Worm (Caenorhabditis elegans): ENCODE data around the gene pck-1.

pck-1 gene

ce11 chrIII:33257-33656 is 32.8 kb downstream of the pck-1 start:
- TF ChIP-seq T22C8.4 (GFP tag; IDR thresholded peaks at IDR 0.05) (no peak), ref-1 (GFP tag; conservative IDR thresholded peaks at IDR 0.05) (no peak), tab-1 (GFP tag; IDR thresholded peaks at IDR 0.05) (no peak), flt-1 (GFP tag; IDR thresholded peaks at IDR 0.05) (no peak), cog-1 (tag; optimal IDR thresholded peaks at IDR 0.05) (no peak), med-1 (GFP tag; optimal IDR thresholded peaks at IDR 0.05; ENCODE audit: insufficient read depth) (no peak), klf-2 (GFP tag; conservative IDR thresholded peaks at IDR 0.05) (no peak), ztf-29 (GFP tag; IDR thresholded peaks at IDR 0.05) (no peak), ztf-23 (GFP tag; IDR thresholded peaks at IDR 0.05) (no peak)

- no peak for TF ChIP-seq T22C8.4 (GFP tag; IDR thresholded peaks at IDR 0.05)
These were observed 34.5 kb downstream of the pck-1 start for ce11 chrIII:31600-31999.

- TF ChIP-seq flt-1 (GFP tag; IDR thresholded peaks at IDR 0.05), result no peak
- TF ChIP-seq cog-1 (tag; optimal IDR thresholded peaks at IDR 0.05), result no peak
- TF ChIP-seq T22C8.4 (GFP tag; IDR thresholded peaks at IDR 0.05), result no peak
- no peak for TF ChIP-seq tab-1 (GFP tag; IDR thresholded peaks at IDR 0.05)
- TF ChIP-seq ref-1 (GFP tag; conservative IDR thresholded peaks at IDR 0.05), result no peak
- TF ChIP-seq med-1 (GFP tag; optimal IDR thresholded peaks at IDR 0.05; ENCODE audit: insufficient read depth), result no peak
- TF ChIP-seq ztf-29 (GFP tag; IDR thresholded peaks at IDR 0.05), result no peak
- no peak for TF ChIP-seq ztf-23 (GFP tag; IDR thresholded peaks at IDR 0.05)
- no peak for TF ChIP-seq klf-2 (GFP tag; conservative IDR thresholded peaks at IDR 0.05)
These were observed 35.7 kb downstream of the pck-1 start for ce11 chrIII:30399-30798.

- no peak for TF ChIP-seq ztf-23 (GFP tag; IDR thresholded peaks at IDR 0.05)
- TF ChIP-seq cog-1 (tag; optimal IDR thresholded peaks at IDR 0.05), result no peak
- no peak for TF ChIP-seq flt-1 (GFP tag; IDR thresholded peaks at IDR 0.05)
- TF ChIP-seq ref-1 (GFP tag; conservative IDR thresholded peaks at IDR 0.05), result no peak
- no peak for TF ChIP-seq med-1 (GFP tag; optimal IDR thresholded peaks at IDR 0.05; ENCODE audit: insufficient read depth)
- TF ChIP-seq T22C8.4 (GFP tag; IDR thresholded peaks at IDR 0.05), result no peak
These were observed 36.4 kb downstream of the pck-1 start for ce11 chrIII:29626-30025.

ce11 chrIII:28841-29240 is 37.2 kb downstream of the pck-1 start:
- TF ChIP-seq cog-1 (tag; optimal IDR thresholded peaks at IDR 0.05), result no peak
- no peak for TF ChIP-seq tab-1 (GFP tag; IDR thresholded peaks at IDR 0.05)
- no peak for TF ChIP-seq ztf-23 (GFP tag; IDR thresholded peaks at IDR 0.05)
- TF ChIP-seq flt-1 (GFP tag; IDR thresholded peaks at IDR 0.05), result no peak
- no peak for TF ChIP-seq ref-1 (GFP tag; conservative IDR thresholded peaks at IDR 0.05)
- TF ChIP-seq T22C8.4 (GFP tag; IDR thresholded peaks at IDR 0.05), result no peak
- no peak for TF ChIP-seq klf-2 (GFP tag; conservative IDR thresholded peaks at IDR 0.05)
- no peak for TF ChIP-seq med-1 (GFP tag; optimal IDR thresholded peaks at IDR 0.05; ENCODE audit: insufficient read depth)
- TF ChIP-seq ztf-29 (GFP tag; IDR thresholded peaks at IDR 0.05), result no peak

ce11 chrIII:27341-27947 is 38.6 kb downstream of the pck-1 start:
- TF ChIP-seq cog-1 (tag; optimal IDR thresholded peaks at IDR 0.05), result no peak
- no peak for TF ChIP-seq ztf-23 (GFP tag; IDR thresholded peaks at IDR 0.05)
- TF ChIP-seq med-1 (GFP tag; optimal IDR thresholded peaks at IDR 0.05; ENCODE audit: insufficient read depth), result no peak
- TF ChIP-seq tab-1 (GFP tag; IDR thresholded peaks at IDR 0.05), result no peak
- TF ChIP-seq flt-1 (GFP tag; IDR thresholded peaks at IDR 0.05), result no peak
- TF ChIP-seq T22C8.4 (GFP tag; IDR thresholded peaks at IDR 0.05), result no peak
- no peak for TF ChIP-seq klf-2 (GFP tag; conservative IDR thresholded peaks at IDR 0.05)

ce11 chrIII:25582-25996 is 40.5 kb downstream of the pck-1 start:
- TF ChIP-seq cog-1 (tag; optimal IDR thresholded peaks at IDR 0.05) (no peak), T22C8.4 (GFP tag; IDR thresholded peaks at IDR 0.05) (peak; percentile 54; the same call in 1 of the 2 replicates), klf-2 (GFP tag; conservative IDR thresholded peaks at IDR 0.05) (0 out of 2 replicates have a peak, but pooled peaks have one; percentile 16), flt-1 (GFP tag; IDR thresholded peaks at IDR 0.05) (no peak)

ce11 chrIII:23862-24261 is 42.2 kb downstream of the pck-1 start, which contains the start of gene H10E21.5:
H10E21.5 (minus strand) TSS chrIII:23962.
- TF ChIP-seq T22C8.4 (GFP tag; IDR thresholded peaks at IDR 0.05), result no peak
- no peak for TF ChIP-seq cog-1 (tag; optimal IDR thresholded peaks at IDR 0.05)
- TF ChIP-seq ztf-23 (GFP tag; IDR thresholded peaks at IDR 0.05), result no peak
- no peak for TF ChIP-seq klf-2 (GFP tag; conservative IDR thresholded peaks at IDR 0.05)
- TF ChIP-seq tab-1 (GFP tag; IDR thresholded peaks at IDR 0.05), result no peak
- TF ChIP-seq med-1 (GFP tag; optimal IDR thresholded peaks at IDR 0.05; ENCODE audit: insufficient read depth), result no peak
- TF ChIP-seq flt-1 (GFP tag; IDR thresholded peaks at IDR 0.05), result no peak
- TF ChIP-seq ztf-29 (GFP tag; IDR thresholded peaks at IDR 0.05), result no peak
- no peak for TF ChIP-seq ref-1 (GFP tag; conservative IDR thresholded peaks at IDR 0.05)

- TF ChIP-seq cog-1 (tag; optimal IDR thresholded peaks at IDR 0.05) (no peak), ztf-23 (GFP tag; IDR thresholded peaks at IDR 0.05) (no peak), ref-1 (GFP tag; conservative IDR thresholded peaks at IDR 0.05) (no peak), tab-1 (GFP tag; IDR thresholded peaks at IDR 0.05) (no peak), med-1 (GFP tag; optimal IDR thresholded peaks at IDR 0.05; ENCODE audit: insufficient read depth) (no peak), T22C8.4 (GFP tag; IDR thresholded peaks at IDR 0.05) (no peak), flt-1 (GFP tag; IDR thresholded peaks at IDR 0.05) (no peak), klf-2 (GFP tag; conservative IDR thresholded peaks at IDR 0.05) (no peak), ztf-29 (GFP tag; IDR thresholded peaks at IDR 0.05) (no peak)
These were observed 44.8 kb downstream of the pck-1 start for ce11 chrIII:21276-21675.

- no peak for TF ChIP-seq ztf-29 (GFP tag; IDR thresholded peaks at IDR 0.05)
- no peak for TF ChIP-seq tab-1 (GFP tag; IDR thresholded peaks at IDR 0.05)
- no peak for TF ChIP-seq T22C8.4 (GFP tag; IDR thresholded peaks at IDR 0.05)
- TF ChIP-seq klf-2 (GFP tag; conservative IDR thresholded peaks at IDR 0.05), result no peak
- TF ChIP-seq flt-1 (GFP tag; IDR thresholded peaks at IDR 0.05), result no peak
These were observed 46.6 kb downstream of the pck-1 start, which contains the start of gene H10E21.4 for ce11 chrIII:19509-19908. H10E21.4 (minus strand) TSS chrIII:19675.
